Worm (Caenorhabditis elegans) whole organism, dauer: ENCODE results near the gene C35D10.8.

Experiments
- unc-62 ChIP-seq: sonication (generic microtip); optimal IDR thresholded peaks from 2 replicates; lab custom pipeline; 2017; ENCODE audit warnings: missing biosample characterization, missing genetic modification reagents, missing genetic modification characterization

C35D10.8 gene

DNA sequence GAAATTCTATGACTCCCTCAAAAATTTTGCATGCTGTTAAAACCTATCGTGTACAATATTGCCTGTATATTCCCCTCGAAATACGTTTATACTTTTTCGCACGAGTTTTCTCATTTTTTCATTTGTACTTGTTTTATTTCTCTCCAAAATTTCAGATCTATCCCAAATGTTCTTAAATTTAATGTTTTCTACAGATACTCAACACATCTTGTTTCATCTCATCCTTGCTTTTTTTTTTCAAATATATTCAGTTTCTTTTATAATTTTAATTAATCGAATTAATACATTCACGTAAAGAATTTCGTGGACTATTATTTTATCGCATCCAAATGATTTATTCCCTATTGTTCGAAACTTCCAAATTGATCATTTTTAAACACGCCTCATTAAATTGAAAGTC lies at the start of gene C35D10.8:
Gene C35D10.8 (plus strand): TSS at position 301 of the 400 bp plus-strand sequence.
- no peak for TF ChIP-seq unc-62

DNA sequence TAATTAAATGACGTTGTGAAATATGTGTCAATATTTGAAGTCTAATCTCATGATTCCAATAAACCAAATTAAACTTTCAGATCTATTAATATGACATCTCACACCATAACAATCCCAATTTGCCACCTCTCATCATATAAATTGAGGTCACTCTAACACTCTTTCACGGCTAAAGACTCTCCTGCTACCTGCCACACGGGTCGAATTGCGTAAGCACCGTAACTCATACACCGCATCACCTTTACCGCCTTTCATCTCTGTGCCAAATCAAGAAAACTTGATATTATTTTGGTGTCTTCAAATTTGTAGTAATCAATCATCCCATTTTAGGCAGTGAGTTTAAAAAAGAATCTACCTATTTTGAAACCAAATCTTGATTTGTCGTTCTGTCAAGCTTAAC lies 48.7 kb upstream of the C35D10.8 start:
- no peak for TF ChIP-seq unc-62

DNA sequence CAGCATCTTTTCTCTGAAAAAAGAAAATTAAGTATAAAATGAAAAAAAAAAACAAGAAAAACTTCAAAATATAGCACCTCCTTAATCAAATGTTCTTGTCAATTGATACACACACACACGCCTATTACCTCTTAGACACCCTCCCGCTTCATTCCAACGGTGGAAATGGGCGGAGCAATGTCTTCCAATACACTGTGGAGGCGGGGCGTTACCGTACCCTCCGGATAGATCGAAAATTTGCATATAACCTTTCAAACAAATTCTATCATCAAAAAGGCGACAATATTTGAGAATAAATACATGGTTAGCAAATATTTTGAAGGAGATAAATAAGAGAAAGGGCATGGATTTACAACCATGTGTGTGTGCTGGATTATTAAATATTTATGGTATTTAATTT lies 46.9 kb upstream of the C35D10.8 start:
- TF ChIP-seq unc-62: no peak

DNA sequence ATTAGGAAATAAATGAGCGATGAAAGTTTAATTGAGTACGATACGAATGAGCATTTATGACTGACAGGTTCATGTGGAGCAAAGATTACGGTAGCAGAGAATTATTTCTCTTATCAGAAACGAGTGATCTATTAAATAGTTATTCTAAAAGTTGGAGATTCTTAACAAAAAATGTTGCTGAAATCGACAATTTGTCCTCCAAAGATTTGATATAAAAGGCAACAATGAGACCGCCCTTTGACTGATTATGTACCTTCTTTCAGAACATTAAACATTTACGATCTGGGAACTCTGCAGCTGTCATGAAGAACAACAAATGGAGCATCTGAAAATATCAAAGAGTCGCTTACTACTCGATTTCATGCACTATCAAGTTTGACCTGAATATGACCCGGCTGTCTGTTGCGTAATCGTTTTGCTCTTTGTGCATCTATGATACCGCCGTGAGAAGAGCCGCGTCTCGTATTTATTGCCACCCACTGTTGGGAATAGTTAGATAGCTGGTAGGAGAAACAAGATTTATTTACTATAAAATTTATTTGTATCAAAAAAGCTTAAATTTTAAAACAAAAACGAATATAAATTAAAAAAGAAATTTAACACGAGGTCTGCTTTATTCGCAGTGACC lies 45.4 kb upstream of the C35D10.8 start, which contains the start of gene pal-1:
Gene pal-1 (minus strand): TSS at position 51 of the 628 bp plus-strand sequence.
- TF ChIP-seq unc-62: no peak

ce11 chrIII:4811195-4811594 lies 43.8 kb upstream of the C35D10.8 start, which contains the start of gene C38D4.7:
TSS of gene C38D4.7 (minus strand) at chrIII:4811295.
- TF ChIP-seq unc-62: no peak

DNA sequence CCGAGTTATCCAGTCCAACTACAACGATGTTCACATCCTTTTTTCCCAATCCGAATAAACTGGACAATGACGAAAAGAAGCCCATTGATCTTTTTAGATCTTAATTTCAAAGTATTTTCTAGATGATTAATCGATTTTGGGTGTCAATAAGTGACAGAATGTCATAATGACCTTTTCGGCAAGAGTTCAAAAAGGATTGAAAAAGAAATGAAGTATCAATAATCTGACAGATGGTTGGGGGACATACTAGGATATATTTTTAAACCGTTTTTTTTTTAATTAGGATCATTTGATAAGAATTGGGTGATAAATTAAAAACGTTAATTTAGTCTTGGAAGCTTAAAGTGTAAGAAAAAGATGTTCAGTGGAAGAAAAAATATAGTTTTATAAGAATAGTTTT lies 40.3 kb upstream of the C35D10.8 start, which contains the start of gene arl-6:
Gene arl-6 (minus strand): TSS at position 101 of the 400 bp plus-strand sequence.
- TF ChIP-seq unc-62: no peak

ce11 chrIII:4817240-4817639 lies 37.8 kb upstream of the C35D10.8 start, which contains the start of gene F26A1.4:
TSS of gene F26A1.4 (plus strand) at chrIII:4817540.
- TF ChIP-seq unc-62: no peak

DNA sequence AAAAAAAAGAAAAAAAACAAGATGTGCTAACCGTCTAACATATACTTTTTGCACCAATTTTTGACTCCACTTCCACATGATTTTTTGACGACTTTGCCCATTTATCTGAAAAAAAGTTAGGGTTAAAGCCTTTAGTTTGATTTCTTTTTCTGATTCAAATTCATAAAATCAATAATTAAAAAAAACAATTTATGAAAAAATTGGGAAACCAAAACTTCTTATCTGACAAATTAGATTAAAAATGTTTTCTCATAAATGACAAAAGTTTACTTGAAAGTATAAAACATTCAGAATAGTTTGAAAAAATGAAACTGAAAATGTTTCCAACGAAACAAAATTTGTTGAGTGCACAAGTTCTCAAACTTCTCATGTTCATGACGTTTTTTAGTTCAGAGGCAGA lies 35.2 kb upstream of the C35D10.8 start, which contains the start of gene F26A1.7:
Gene F26A1.7 (minus strand): TSS at position 101 of the 400 bp plus-strand sequence.
- TF ChIP-seq unc-62: no peak

- no peak for TF ChIP-seq unc-62
Measured at ce11 chrIII:4822140-4822539, 32.9 kb upstream of the C35D10.8 start, which contains the start of gene F26A1.8. TSS of gene F26A1.8 (minus strand) at chrIII:4822240.

DNA sequence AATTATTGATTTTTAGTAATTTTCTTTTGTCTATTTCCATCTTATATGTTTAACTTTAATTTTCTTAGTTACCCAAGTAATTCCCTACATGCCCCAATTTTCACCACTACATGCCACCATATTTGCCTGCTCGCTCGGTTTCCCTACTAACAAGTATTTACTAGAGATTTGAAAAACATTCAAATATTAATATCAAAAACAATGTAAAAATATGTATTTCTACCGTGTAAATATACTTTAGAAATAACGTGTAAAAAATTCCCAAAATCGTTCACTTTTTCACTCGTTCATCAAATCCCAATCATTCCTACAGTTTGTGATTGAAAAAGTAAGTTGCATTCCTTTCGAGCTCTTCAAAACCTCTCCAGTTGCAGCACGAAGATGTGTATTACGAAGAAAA lies 28.4 kb upstream of the C35D10.8 start, which contains the start of gene F26A1.3:
Gene F26A1.3 (plus strand): TSS at position 301 of the 400 bp plus-strand sequence.
- no peak for TF ChIP-seq unc-62

- no peak for TF ChIP-seq unc-62
Measured at ce11 chrIII:4829440-4829839, 25.6 kb upstream of the C35D10.8 start, which contains the start of gene F26A1.9. TSS of gene F26A1.9 (minus strand) at chrIII:4829540.

- TF ChIP-seq unc-62: no peak
Measured at ce11 chrIII:4830207-4830606, 24.8 kb upstream of the C35D10.8 start, which contains the start of gene nspd-9. TSS of gene nspd-9 (minus strand) at chrIII:4830307.

DNA sequence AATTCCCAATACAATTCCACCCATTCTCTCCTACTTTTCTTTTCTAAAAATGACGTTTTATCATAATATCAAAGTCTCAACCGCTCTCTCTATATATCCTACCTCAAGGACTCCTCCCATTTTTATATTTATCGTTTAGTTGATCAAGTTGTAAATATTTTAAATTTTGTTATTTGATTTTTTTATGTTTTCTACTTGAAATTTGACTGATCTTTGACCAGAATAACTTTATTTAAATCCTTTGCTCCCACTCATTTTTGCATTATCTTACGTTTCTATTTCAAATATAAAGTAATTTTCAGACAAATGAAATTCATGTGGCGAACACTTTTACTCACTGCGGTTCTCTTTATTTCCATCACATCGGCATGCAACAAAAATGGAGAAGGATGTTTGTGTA lies 17.6 kb upstream of the C35D10.8 start, which contains the start of the genes acbp-7 and F26A1.19:
Gene acbp-7 (plus strand): TSS at position 301 of the 400 bp plus-strand sequence.
Gene F26A1.19 (plus strand): TSS at position 303 of the 400 bp plus-strand sequence.
- no peak for TF ChIP-seq unc-62

DNA sequence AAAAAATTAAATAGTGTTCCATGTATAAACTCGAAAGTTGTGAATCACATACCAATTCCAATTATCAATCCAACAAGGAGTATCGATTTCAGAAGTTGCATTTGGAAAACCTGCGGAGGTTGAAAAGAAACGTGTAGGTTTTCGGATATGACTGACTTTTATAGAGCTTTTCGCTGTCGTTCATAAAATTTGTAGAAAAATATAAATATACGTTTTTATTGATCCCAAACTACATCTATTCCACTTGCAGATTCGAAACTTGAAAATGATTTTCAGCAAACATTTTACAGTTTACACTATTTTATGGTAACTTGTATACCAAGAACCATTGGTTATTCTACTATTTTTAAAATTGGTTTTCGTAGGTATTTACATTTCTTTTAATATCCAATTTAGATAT lies 12.8 kb upstream of the C35D10.8 start, which contains the start of gene clec-156:
Gene clec-156 (minus strand): TSS at position 101 of the 400 bp plus-strand sequence.
- TF ChIP-seq unc-62: no peak

DNA sequence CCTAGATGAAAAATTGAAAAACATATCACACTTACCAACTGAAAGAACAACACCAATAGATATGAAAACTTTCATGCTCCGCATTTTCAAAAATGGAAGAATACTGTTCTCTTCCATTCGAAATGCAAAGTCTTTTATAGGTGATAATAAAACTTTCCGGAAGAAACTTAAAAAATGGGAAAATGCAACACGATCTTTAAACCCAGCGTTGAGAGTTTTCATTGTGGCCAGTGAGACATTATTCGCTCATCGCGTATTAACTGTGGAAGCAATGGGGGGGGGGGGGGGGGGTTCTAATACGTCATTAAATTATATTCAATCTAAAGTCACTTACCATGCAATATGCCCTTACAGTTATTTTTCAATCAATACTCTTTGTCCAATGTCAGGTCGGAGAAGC lies 10.7 kb upstream of the C35D10.8 start, which contains the start of the genes clec-157 and fkh-5:
Gene clec-157 (minus strand): TSS at position 101 of the 400 bp plus-strand sequence.
Gene fkh-5 (plus strand): TSS at position 336 of the 400 bp plus-strand sequence.
- TF ChIP-seq unc-62: no peak

ce11 chrIII:4849739-4850138 lies 5.3 kb upstream of the C35D10.8 start, which contains the start of gene nonu-1:
TSS of gene nonu-1 (minus strand) at chrIII:4849907.
- no peak for TF ChIP-seq unc-62

ce11 chrIII:4850139-4850538 lies 4.9 kb upstream of the C35D10.8 start, which contains the start of gene F26A1.1:
TSS of gene F26A1.1 (plus strand) at chrIII:4850507.
- TF ChIP-seq unc-62: no peak
